Worm (Caenorhabditis elegans): Measurements from ENCODE around the gene Y102A11A.9.

Y102A11A.9 gene

ce11 chrX:2047208-2047946 is 34.4 kb downstream of the Y102A11A.9 start:
- no peak for TF ChIP-seq mab-5 (tag; optimal IDR thresholded peaks at IDR 0.05)
- TF ChIP-seq pha-4 (tag; optimal IDR thresholded peaks at IDR 0.05) = peak; percentile 78
- TF ChIP-seq nhr-2 (tag; optimal IDR thresholded peaks at IDR 0.05) = peak; percentile 48
- TF ChIP-seq unc-62 (GFP tag; optimal IDR thresholded peaks at IDR 0.05) = peak; percentile 68
- TF ChIP-seq elt-1 (tag; optimal IDR thresholded peaks at IDR 0.05; ENCODE audit: borderline replicate concordance, insufficient read depth) = no peak
- TF ChIP-seq lin-32 (GFP tag; optimal IDR thresholded peaks at IDR 0.05) = no peak
- TF ChIP-seq nhr-12 (tag; optimal IDR thresholded peaks at IDR 0.05) = no peak
- no peak for TF ChIP-seq sptf-1 (tag; optimal IDR thresholded peaks at IDR 0.05)
- no peak for TF ChIP-seq ceh-83 (GFP tag; optimal IDR thresholded peaks at IDR 0.05)

- TF ChIP-seq mep-1 (tag; optimal IDR thresholded peaks at IDR 0.05) (peak; percentile 11), M03D4.4 (tag; optimal IDR thresholded peaks at IDR 0.05) (no peak), lsy-2 (tag; optimal IDR thresholded peaks at IDR 0.05) (no peak), nhr-12 (tag; optimal IDR thresholded peaks at IDR 0.05) (no peak), ces-1 (GFP tag; optimal IDR thresholded peaks at IDR 0.05) (peak; percentile 88), mab-5 (tag; optimal IDR thresholded peaks at IDR 0.05) (no peak), pha-4 (tag; optimal IDR thresholded peaks at IDR 0.05) (no peak), cnd-1 (tag; optimal IDR thresholded peaks at IDR 0.05) (peak; percentile 76), lin-32 (GFP tag; optimal IDR thresholded peaks at IDR 0.05) (peak; percentile 90), elt-3 (tag; optimal IDR thresholded peaks at IDR 0.05) (no peak), bed-3 (GFP tag; optimal IDR thresholded peaks at IDR 0.05) (no peak), drap-1 (GFP tag; optimal IDR thresholded peaks at IDR 0.05) (no peak), nhr-28 (tag; optimal IDR thresholded peaks at IDR 0.05) (no peak), ceh-39 (tag; optimal IDR thresholded peaks at IDR 0.05) (no peak), sptf-1 (tag; optimal IDR thresholded peaks at IDR 0.05) (no peak)
Measured at ce11 chrX:2048865-2049405, 36.0 kb downstream of the Y102A11A.9 start.

- no peak for TF ChIP-seq zip-8 (tag; optimal IDR thresholded peaks at IDR 0.05)
- peak; percentile 92 for TF ChIP-seq unc-62 (GFP tag; optimal IDR thresholded peaks at IDR 0.05)
- TF ChIP-seq hlh-1 (tag; optimal IDR thresholded peaks at IDR 0.05) = peak; percentile 80
Measured at ce11 chrX:2050212-2050611, 37.3 kb downstream of the Y102A11A.9 start.

- no peak for TF ChIP-seq zip-8 (tag; optimal IDR thresholded peaks at IDR 0.05)
- TF ChIP-seq mab-5 (tag; optimal IDR thresholded peaks at IDR 0.05) = no peak
- TF ChIP-seq drap-1 (GFP tag; optimal IDR thresholded peaks at IDR 0.05) = no peak
- no peak for TF ChIP-seq nhr-2 (tag; optimal IDR thresholded peaks at IDR 0.05)
- no peak for TF ChIP-seq mep-1 (tag; optimal IDR thresholded peaks at IDR 0.05)
- no peak for TF ChIP-seq bed-3 (GFP tag; optimal IDR thresholded peaks at IDR 0.05)
- TF ChIP-seq unc-39 (tag; optimal IDR thresholded peaks at IDR 0.05) = no peak
- TF ChIP-seq nhr-76 (tag; optimal IDR thresholded peaks at IDR 0.05) = no peak
- TF ChIP-seq ztf-11 (tag; optimal IDR thresholded peaks at IDR 0.05) = no peak
- TF ChIP-seq sptf-1 (tag; optimal IDR thresholded peaks at IDR 0.05) = no peak
- TF ChIP-seq sem-2 (GFP tag; optimal IDR thresholded peaks at IDR 0.05) = no peak
- TF ChIP-seq ceh-43 (GFP tag; optimal IDR thresholded peaks at IDR 0.05) = no peak
- no peak for TF ChIP-seq nhr-28 (tag; optimal IDR thresholded peaks at IDR 0.05)
Measured at ce11 chrX:2051602-2052001, 38.7 kb downstream of the Y102A11A.9 start, which contains the start of gene Y102A11A.1. Gene Y102A11A.1, plus strand, starts transcription at chrX:2051824.

- TF ChIP-seq mep-1 (tag; optimal IDR thresholded peaks at IDR 0.05) (no peak), cnd-1 (tag; optimal IDR thresholded peaks at IDR 0.05) (no peak), nhr-76 (tag; optimal IDR thresholded peaks at IDR 0.05) (no peak), lin-32 (GFP tag; optimal IDR thresholded peaks at IDR 0.05) (no peak), lin-13 (tag; optimal IDR thresholded peaks at IDR 0.05) (no peak), unc-62 (GFP tag; optimal IDR thresholded peaks at IDR 0.05) (no peak), M03D4.4 (tag; optimal IDR thresholded peaks at IDR 0.05) (no peak), ceh-83 (GFP tag; optimal IDR thresholded peaks at IDR 0.05) (no peak), ceh-43 (GFP tag; optimal IDR thresholded peaks at IDR 0.05) (no peak), nhr-28 (tag; optimal IDR thresholded peaks at IDR 0.05) (no peak), mls-2 (tag; optimal IDR thresholded peaks at IDR 0.05) (no peak), nhr-12 (tag; optimal IDR thresholded peaks at IDR 0.05) (no peak), lsy-2 (tag; optimal IDR thresholded peaks at IDR 0.05) (no peak), drap-1 (GFP tag; optimal IDR thresholded peaks at IDR 0.05) (no peak)
Measured at ce11 chrX:2064730-2065129, 51.8 kb downstream of the Y102A11A.9 start, which contains the start of gene F49H12.7. Gene F49H12.7, plus strand, starts transcription at chrX:2065030.

Data from whole organism, mixed stage, embryonic.